Worm (Caenorhabditis elegans): ENCODE measurements around the gene T12G3.4.

- TF ChIP-seq dao-5 (tag; optimal IDR thresholded peaks at IDR 0.05) = no peak
- no peak for TF ChIP-seq him-1 (tag; optimal IDR thresholded peaks at IDR 0.05)
Measured at ce11 chrIV:12021360-12021759, 26.7 kb upstream of the T12G3.4 start.

Measured in whole organism, L4/young adult.